Worm (Caenorhabditis elegans): ENCODE measurements around the gene rps-9.

The rps-9 gene

DNA sequence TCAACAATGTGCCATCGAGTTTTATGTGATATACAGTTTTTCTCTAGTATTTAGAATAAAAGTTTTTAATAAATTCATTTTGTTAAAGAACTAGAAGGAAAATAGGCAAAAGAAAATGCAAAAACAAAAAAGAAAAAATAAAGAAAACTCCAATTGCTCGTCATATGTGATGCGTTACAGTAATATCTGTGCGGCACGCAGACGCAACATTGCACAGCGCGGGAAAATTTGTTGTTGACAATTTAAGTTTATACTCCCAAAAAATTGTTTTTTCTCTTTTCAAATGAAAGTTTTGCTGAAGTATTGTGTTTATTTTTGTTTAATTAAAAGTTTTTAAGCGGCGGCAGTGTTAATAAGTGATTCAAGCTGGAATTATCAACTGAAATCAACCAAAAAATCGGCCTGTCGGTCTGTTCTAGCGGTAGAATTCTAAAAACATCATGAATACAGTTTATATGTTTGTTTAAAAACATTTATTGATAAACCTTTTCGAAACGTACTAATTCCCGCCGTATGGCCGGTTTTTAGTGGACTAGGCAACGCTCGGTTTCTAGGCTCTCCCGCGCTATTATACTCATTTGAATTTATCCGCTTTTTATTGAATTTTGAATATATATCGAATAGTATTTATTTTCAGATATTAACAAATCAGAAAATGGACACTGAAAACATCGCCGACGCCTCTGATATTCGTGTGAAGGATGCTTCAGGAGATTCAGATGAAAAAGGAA, 20.0 kb downstream of the rps-9 start, which contains the start of gene nasp-1 (continued):
- TF ChIP-seq hlh-17 (GFP tag; optimal IDR thresholded peaks at IDR 0.05; ENCODE audit: borderline replicate concordance): no peak
- TF ChIP-seq lin-14 (GFP tag; optimal IDR thresholded peaks at IDR 0.05): no peak
- no peak for TF ChIP-seq zag-1 (tag; optimal IDR thresholded peaks at IDR 0.05)
- no peak for TF ChIP-seq nhr-11 (tag; optimal IDR thresholded peaks at IDR 0.05)
- TF ChIP-seq nhr-47 (tag; optimal IDR thresholded peaks at IDR 0.05): no peak
- no peak for TF ChIP-seq Y116A8C.19 (tag; optimal IDR thresholded peaks at IDR 0.05; ENCODE audit: borderline replicate concordance)
- TF ChIP-seq ceh-82 (tag; optimal IDR thresholded peaks at IDR 0.05): no peak
- TF ChIP-seq hpl-2 (GFP tag; optimal IDR thresholded peaks at IDR 0.05): no peak
- no peak for TF ChIP-seq mef-2 (tag; optimal IDR thresholded peaks at IDR 0.05)
- TF ChIP-seq egl-27 (tag; optimal IDR thresholded peaks at IDR 0.05): no peak
- TF ChIP-seq efl-1 (optimal IDR thresholded peaks at IDR 0.05): peak; percentile 72 to 92
- TF ChIP-seq efl-1 (GFP tag; optimal IDR thresholded peaks at IDR 0.05 in 1 of 2): peak; percentile 72 to 96
- no peak for TF ChIP-seq fkh-8 (tag; optimal IDR thresholded peaks at IDR 0.05)
- TF ChIP-seq unc-62 (GFP tag; optimal IDR thresholded peaks at IDR 0.05): no peak
- no peak for TF ChIP-seq snu-23 (GFP tag; optimal IDR thresholded peaks at IDR 0.05)
- TF ChIP-seq unc-130 (tag; optimal IDR thresholded peaks at IDR 0.05): no peak
- no peak for TF ChIP-seq lin-13 (GFP tag; optimal IDR thresholded peaks at IDR 0.05)
- TF ChIP-seq grh-1 (GFP tag; IDR thresholded peaks at IDR 0.05): no peak
- no peak for TF ChIP-seq tbx-2 (tag; optimal IDR thresholded peaks at IDR 0.05)
- TF ChIP-seq blmp-1 (tag; optimal IDR thresholded peaks at IDR 0.05): no peak
- TF ChIP-seq nhr-20 (tag; optimal IDR thresholded peaks at IDR 0.05): no peak
- TF ChIP-seq nhr-90 (tag; optimal IDR thresholded peaks at IDR 0.05; ENCODE audit: poor library complexity): peak; percentile 6
- TF ChIP-seq elt-2 (tag; optimal IDR thresholded peaks at IDR 0.05): no peak
- TF ChIP-seq dsc-1 (tag; optimal IDR thresholded peaks at IDR 0.05): no peak
- TF ChIP-seq alr-1 (tag; optimal IDR thresholded peaks at IDR 0.05; ENCODE audit: borderline replicate concordance): no peak
- no peak for TF ChIP-seq ama-1 (optimal IDR thresholded peaks at IDR 0.05)
- TF ChIP-seq nhr-84 (tag; optimal IDR thresholded peaks at IDR 0.05): no peak

DNA sequence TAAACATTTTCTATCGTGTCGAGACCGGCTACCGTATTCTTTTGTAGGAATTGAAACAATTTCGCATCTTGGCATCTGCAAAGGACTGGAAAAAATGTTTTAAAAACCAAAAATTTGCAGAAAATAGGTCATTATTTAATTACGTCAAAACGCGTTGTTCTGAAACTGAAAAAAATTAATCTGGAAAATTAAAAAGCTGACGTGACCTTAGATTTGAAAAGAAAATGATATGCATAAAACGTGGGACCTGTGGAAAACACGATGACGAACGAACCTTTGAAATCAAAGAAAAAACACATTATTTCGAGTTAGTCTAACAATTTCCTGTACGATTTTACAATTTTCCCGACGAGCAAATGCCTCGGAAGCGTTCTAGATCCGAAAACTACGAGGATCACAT, 22.0 kb downstream of the rps-9 start, which contains the start of gene C09H10.9:
TSS of gene C09H10.9 (plus strand) at position 301 of the 400 bp plus-strand sequence.
- no peak for TF ChIP-seq nhr-84 (tag; optimal IDR thresholded peaks at IDR 0.05)
- no peak for TF ChIP-seq egl-27 (tag; optimal IDR thresholded peaks at IDR 0.05)
- no peak for TF ChIP-seq pax-3 (tag; optimal IDR thresholded peaks at IDR 0.05)
- TF ChIP-seq fkh-8 (tag; optimal IDR thresholded peaks at IDR 0.05): no peak
- no peak for TF ChIP-seq zag-1 (tag; optimal IDR thresholded peaks at IDR 0.05)
- no peak for TF ChIP-seq pag-3 (tag; optimal IDR thresholded peaks at IDR 0.05; ENCODE audit: borderline replicate concordance, insufficient read depth)
- no peak for TF ChIP-seq nhr-11 (tag; optimal IDR thresholded peaks at IDR 0.05)
- no peak for TF ChIP-seq mef-2 (tag; optimal IDR thresholded peaks at IDR 0.05)
- TF ChIP-seq Y116A8C.19 (tag; optimal IDR thresholded peaks at IDR 0.05; ENCODE audit: borderline replicate concordance): no peak
- no peak for TF ChIP-seq pqm-1 (tag; optimal IDR thresholded peaks at IDR 0.05)
- no peak for TF ChIP-seq jun-1 (tag; optimal IDR thresholded peaks at IDR 0.05)
- no peak for TF ChIP-seq ztf-4 (tag; optimal IDR thresholded peaks at IDR 0.05)
- no peak for TF ChIP-seq C16A3.4 (tag; optimal IDR thresholded peaks at IDR 0.05)
- TF ChIP-seq ceh-88 (GFP tag; IDR thresholded peaks at IDR 0.05): no peak
- TF ChIP-seq lir-3 (tag; optimal IDR thresholded peaks at IDR 0.05; ENCODE audit: poor library complexity): no peak
- no peak for TF ChIP-seq unc-98 (GFP tag; IDR thresholded peaks at IDR 0.05)
- no peak for TF ChIP-seq hlh-4 (tag; optimal IDR thresholded peaks at IDR 0.05)

DNA sequence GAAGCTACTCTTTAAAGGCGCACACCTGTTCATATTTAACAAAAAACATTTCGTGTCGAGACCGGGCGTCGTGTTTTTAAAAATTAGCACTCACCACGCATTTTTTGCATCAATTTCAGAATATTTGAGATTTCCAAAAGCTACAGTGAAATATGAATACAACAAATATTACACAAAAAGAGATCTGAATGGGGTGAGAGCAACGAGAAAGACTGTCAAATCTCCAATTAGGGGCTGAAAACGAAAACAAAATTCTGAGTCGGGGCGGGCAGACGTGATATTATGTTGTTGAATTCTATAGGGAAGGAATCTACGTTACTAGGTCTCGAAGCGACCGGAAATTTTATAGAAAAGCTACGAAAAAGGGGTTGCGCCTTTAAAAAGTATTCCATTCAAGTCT, 22.5 kb downstream of the rps-9 start, which contains the start of gene C09H10.5:
TSS of gene C09H10.5 (minus strand) at position 101 of the 400 bp plus-strand sequence.
- TF ChIP-seq grh-1 (GFP tag; IDR thresholded peaks at IDR 0.05) (no peak), dsc-1 (tag; optimal IDR thresholded peaks at IDR 0.05) (no peak), xbp-1 (tag; optimal IDR thresholded peaks at IDR 0.05) (no peak), ama-1 (optimal IDR thresholded peaks at IDR 0.05) (no peak), fkh-4 (tag; optimal IDR thresholded peaks at IDR 0.05; ENCODE audit: borderline replicate concordance) (no peak)

Data from whole organism, L1 larva.